Worm (Caenorhabditis elegans): Measurements from ENCODE around the gene F08G2.7.
A peak's percentile ranks its signal among the peaks of the same experiment; 100 is the strongest.

- TF ChIP-seq C38D4.7 (GFP tag; optimal IDR thresholded peaks at IDR 0.05) (no peak), pros-1 (tag; optimal IDR thresholded peaks at IDR 0.05) (no peak), lin-11 (tag; optimal IDR thresholded peaks at IDR 0.05) (no peak), elt-2 (tag; optimal IDR thresholded peaks at IDR 0.05) (peak; percentile 25), ahr-1 (tag; optimal IDR thresholded peaks at IDR 0.05) (no peak), unc-86 (tag; optimal IDR thresholded peaks at IDR 0.05) (no peak)
Observed at ce11 chrII:13860900-13861299, 19.9 kb upstream of the F08G2.7 start.

Measured in whole organism, late embryonic.